Worm (Caenorhabditis elegans) whole organism, early embryonic: ENCODE data around the gene C24H11.2.

Experiments
- F13C5.2 ChIP-seq: sonication (generic microtip); optimal IDR thresholded peaks from 2 replicates; lab custom pipeline; 2017; ENCODE audit warnings: mild to moderate bottlenecking, missing genetic modification characterization, inconsistent platforms, missing compliant biosample characterization
- aly-1 ChIP-seq: sonication (generic microtip); optimal IDR thresholded peaks from 2 replicates; lab custom pipeline; 2016; ENCODE audit warnings: missing genetic modification characterization, missing compliant biosample characterization
- ama-1 ChIP-seq: fragments of 150-350 bp; optimal IDR thresholded peaks from 2 replicates; lab custom pipeline; 2014
- flt-1 ChIP-seq: fragments of 200-800 bp; sonication (Bioruptor generic); IDR thresholded peaks from 2 replicates; pipeline ENCODE4 v1.3.6; 2022; ENCODE audit warnings: missing genetic modification characterization, missing compliant biosample characterization
- hmbx-1 ChIP-seq: sonication (generic microtip); optimal IDR thresholded peaks from 2 replicates; lab custom pipeline; 2016; ENCODE audit warnings: mild to moderate bottlenecking, missing genetic modification characterization, missing compliant biosample characterization
- hmg-4 ChIP-seq: fragments of 200-800 bp; sonication (Bioruptor generic); optimal IDR thresholded peaks from 2 replicates; lab custom pipeline; 2018; ENCODE audit warnings: mild to moderate bottlenecking, missing genetic modification characterization, missing compliant biosample characterization
- pes-1 ChIP-seq: fragments of 200-800 bp; sonication (Bioruptor generic); IDR thresholded peaks from 2 replicates; pipeline ENCODE4 v1.3.6; 2022; ENCODE audit warnings: missing genetic modification reagents, missing genetic modification characterization, missing compliant biosample characterization
- scrt-1 ChIP-seq: fragments of 200-800 bp; sonication (Bioruptor generic); IDR thresholded peaks from 2 replicates; pipeline ENCODE4 v1.3.6; 2022; ENCODE audit warnings: missing genetic modification characterization, missing compliant biosample characterization
- sea-1 ChIP-seq: fragments of 200-800 bp; sonication (Bioruptor generic); conservative IDR thresholded peaks from 2 replicates; pipeline ENCODE4 v1.3.6; 2022; ENCODE audit warnings: missing genetic modification characterization, missing compliant biosample characterization
- tbx-37 ChIP-seq: fragments of 200-800 bp; sonication (Bioruptor generic); conservative IDR thresholded peaks from 2 replicates; pipeline ENCODE4 v1.3.6; 2022; ENCODE audit warnings: missing genetic modification reagents, missing genetic modification characterization, missing compliant biosample characterization
- tra-4 ChIP-seq: sonication (generic microtip); optimal IDR thresholded peaks from 2 replicates; lab custom pipeline; 2017; ENCODE audit warnings: missing genetic modification characterization, missing compliant biosample characterization

- no peak for TF ChIP-seq scrt-1
- TF ChIP-seq ama-1 (lab: Kevin White, UChicago), result no peak
- TF ChIP-seq tbx-37 (GFP tag; lab: Robert Waterston, UW), result no peak
- no peak for TF ChIP-seq sea-1 (GFP tag; lab: Robert Waterston, UW)
- TF ChIP-seq F13C5.2 (tag; lab: Kevin White, UChicago), result no peak
- no peak for TF ChIP-seq pes-1 (GFP tag; lab: Robert Waterston, UW)
- TF ChIP-seq flt-1 (GFP tag; lab: Robert Waterston, UW), result no peak
- TF ChIP-seq hmg-4 (GFP tag; lab: Kevin White, UChicago), result no peak
- TF ChIP-seq hmbx-1, result no peak
- no peak for TF ChIP-seq tra-4
- no peak for TF ChIP-seq aly-1
These were observed 16.7 kb upstream of the C24H11.2 start, which contains the start of gene C18D11.9 for ce11 chrIII:11808818-11809217.
